Worm (Caenorhabditis elegans): ENCODE results near the gene C06E1.9.
A peak's percentile ranks its signal among the peaks of the same experiment; 100 is the strongest.

C06E1.9 gene

ce11 chrIII:8593620-8594019 lies 16.0 kb downstream of the C06E1.9 start, which contains the start of gene C06E1.7:
TSS of gene C06E1.7 (minus strand) at chrIII:8593720.
- TF ChIP-seq K02D7.2 (tag; optimal IDR thresholded peaks at IDR 0.05) (no peak), pat-9 (tag; optimal IDR thresholded peaks at IDR 0.05) (no peak), C08G9.2 (tag; optimal IDR thresholded peaks at IDR 0.05) (no peak), unc-86 (tag; optimal IDR thresholded peaks at IDR 0.05) (no peak), dve-1 (tag; optimal IDR thresholded peaks at IDR 0.05) (no peak), unc-3 (GFP tag; conservative IDR thresholded peaks at IDR 0.05) (no peak), unc-3 (tag; optimal IDR thresholded peaks at IDR 0.05) (no peak), npax-4 (tag; optimal IDR thresholded peaks at IDR 0.05) (no peak)

ce11 chrIII:8590882-8591281 lies 18.7 kb downstream of the C06E1.9 start, which contains the start of gene fipr-16:
TSS of gene fipr-16 (minus strand) at chrIII:8590982.
- no peak for TF ChIP-seq ceh-6 (GFP tag; optimal IDR thresholded peaks at IDR 0.05)
- TF ChIP-seq mec-3 (tag; optimal IDR thresholded peaks at IDR 0.05; ENCODE audit: borderline replicate concordance) = no peak
- no peak for TF ChIP-seq lin-11 (tag; optimal IDR thresholded peaks at IDR 0.05)
- no peak for TF ChIP-seq pros-1 (tag; optimal IDR thresholded peaks at IDR 0.05)
- TF ChIP-seq C08G9.2 (tag; optimal IDR thresholded peaks at IDR 0.05) = no peak
- TF ChIP-seq ttx-3 (tag; optimal IDR thresholded peaks at IDR 0.05) = no peak
- TF ChIP-seq sdc-2 (tag; optimal IDR thresholded peaks at IDR 0.05) = no peak
- no peak for TF ChIP-seq ahr-1 (tag; optimal IDR thresholded peaks at IDR 0.05)
- TF ChIP-seq madf-2 (tag; optimal IDR thresholded peaks at IDR 0.05) = no peak
- TF ChIP-seq F13H6.1 (tag; optimal IDR thresholded peaks at IDR 0.05) = no peak
- no peak for TF ChIP-seq sox-2 (GFP tag; IDR thresholded peaks at IDR 0.05)
- TF ChIP-seq rnt-1 (tag; optimal IDR thresholded peaks at IDR 0.05) = no peak
- no peak for TF ChIP-seq hlh-30 (tag; optimal IDR thresholded peaks at IDR 0.05; ENCODE audit: insufficient read depth)
- no peak for TF ChIP-seq che-1 (tag; optimal IDR thresholded peaks at IDR 0.05)

ce11 chrIII:8589195-8589594 lies 20.4 kb downstream of the C06E1.9 start, which contains the start of gene fip-3:
TSS of gene fip-3 (minus strand) at chrIII:8589488.
- TF ChIP-seq lim-6 (tag; optimal IDR thresholded peaks at IDR 0.05) (no peak), zip-5 (tag; optimal IDR thresholded peaks at IDR 0.05) (no peak), unc-86 (tag; optimal IDR thresholded peaks at IDR 0.05) (no peak), madf-2 (tag; optimal IDR thresholded peaks at IDR 0.05) (no peak), ceh-6 (GFP tag; optimal IDR thresholded peaks at IDR 0.05) (no peak)

- TF ChIP-seq unc-42 (tag; optimal IDR thresholded peaks at IDR 0.05) (peak; percentile 95), mec-3 (tag; optimal IDR thresholded peaks at IDR 0.05; ENCODE audit: borderline replicate concordance) (no peak), tbx-2 (tag; optimal IDR thresholded peaks at IDR 0.05) (peak; percentile 19), nfya-1 (tag; optimal IDR thresholded peaks at IDR 0.05) (peak; percentile 35), dmd-4 (tag; optimal IDR thresholded peaks at IDR 0.05; ENCODE audit: borderline replicate concordance) (no peak), ceh-31 (tag; optimal IDR thresholded peaks at IDR 0.05) (peak; percentile 7), unc-3 (GFP tag; conservative IDR thresholded peaks at IDR 0.05) (no peak), unc-3 (tag; optimal IDR thresholded peaks at IDR 0.05) (no peak), ceh-24 (tag; optimal IDR thresholded peaks at IDR 0.05) (no peak), ceh-6 (GFP tag; optimal IDR thresholded peaks at IDR 0.05) (no peak), fax-1 (tag; optimal IDR thresholded peaks at IDR 0.05) (no peak), rnt-1 (tag; optimal IDR thresholded peaks at IDR 0.05) (no peak), lim-6 (tag; optimal IDR thresholded peaks at IDR 0.05) (peak; percentile 35), dve-1 (tag; optimal IDR thresholded peaks at IDR 0.05) (no peak), fkh-10 (GFP tag; optimal IDR thresholded peaks at IDR 0.05) (peak; percentile 27)
Observed at ce11 chrIII:8588592-8589153, 20.9 kb downstream of the C06E1.9 start, which contains the start of gene glr-1. TSS of gene glr-1 (minus strand) at chrIII:8588642.

- TF ChIP-seq hlh-13 (GFP tag; optimal IDR thresholded peaks at IDR 0.05) (no peak), ttx-3 (tag; optimal IDR thresholded peaks at IDR 0.05) (no peak), ceh-6 (GFP tag; optimal IDR thresholded peaks at IDR 0.05) (no peak), lin-11 (tag; optimal IDR thresholded peaks at IDR 0.05) (no peak), ceh-18 (tag; optimal IDR thresholded peaks at IDR 0.05) (no peak), fax-1 (tag; optimal IDR thresholded peaks at IDR 0.05) (no peak), sdc-2 (tag; optimal IDR thresholded peaks at IDR 0.05) (no peak), sox-4 (tag; optimal IDR thresholded peaks at IDR 0.05) (no peak), mec-3 (tag; optimal IDR thresholded peaks at IDR 0.05; ENCODE audit: borderline replicate concordance) (no peak), K09A11.1 (tag; optimal IDR thresholded peaks at IDR 0.05; ENCODE audit: insufficient read depth) (no peak), ceh-30 (tag; optimal IDR thresholded peaks at IDR 0.05) (no peak), pqm-1 (tag; optimal IDR thresholded peaks at IDR 0.05) (no peak), gmeb-2 (tag; optimal IDR thresholded peaks at IDR 0.05) (no peak)
Observed at ce11 chrIII:8580802-8581201, 28.8 kb downstream of the C06E1.9 start, which contains the start of gene doxa-1. TSS of gene doxa-1 (plus strand) at chrIII:8581102.

All from whole organism, late embryonic.